Worm (Caenorhabditis elegans) whole organism, late embryonic: ENCODE data around the gene srz-14.

Source experiments
- T23F11.4 ChIP-seq: fragments of 200-800 bp; sonication (Bioruptor generic); optimal IDR thresholded peaks from 2 replicates; lab custom pipeline; 2018; ENCODE audit warnings: mild to moderate bottlenecking, missing genetic modification characterization, missing compliant biosample characterization
- ama-1 ChIP-seq: fragments of 150-350 bp; optimal IDR thresholded peaks from 2 replicates; lab custom pipeline; 2014
- ceh-14 ChIP-seq: sonication (generic microtip); optimal IDR thresholded peaks from 2 replicates; lab custom pipeline; 2016; ENCODE audit warnings: missing genotype, missing genetic modification characterization, missing compliant biosample characterization
- elt-2 ChIP-seq: sonication (generic microtip); optimal IDR thresholded peaks from 2 replicates; lab custom pipeline; 2016; ENCODE audit warnings: missing genetic modification reagents, missing genetic modification characterization, missing compliant biosample characterization
- pha-4 ChIP-seq: fragments of 150-350 bp; optimal IDR thresholded peaks from 2 replicates; lab custom pipeline; 2018; ENCODE audit warnings: missing biosample characterization, missing genetic modification reagents, missing genetic modification characterization
- tbx-2 ChIP-seq: sonication (generic microtip); optimal IDR thresholded peaks from 2 replicates; lab custom pipeline; 2016; ENCODE audit warnings: missing genetic modification characterization, missing compliant biosample characterization

DNA sequence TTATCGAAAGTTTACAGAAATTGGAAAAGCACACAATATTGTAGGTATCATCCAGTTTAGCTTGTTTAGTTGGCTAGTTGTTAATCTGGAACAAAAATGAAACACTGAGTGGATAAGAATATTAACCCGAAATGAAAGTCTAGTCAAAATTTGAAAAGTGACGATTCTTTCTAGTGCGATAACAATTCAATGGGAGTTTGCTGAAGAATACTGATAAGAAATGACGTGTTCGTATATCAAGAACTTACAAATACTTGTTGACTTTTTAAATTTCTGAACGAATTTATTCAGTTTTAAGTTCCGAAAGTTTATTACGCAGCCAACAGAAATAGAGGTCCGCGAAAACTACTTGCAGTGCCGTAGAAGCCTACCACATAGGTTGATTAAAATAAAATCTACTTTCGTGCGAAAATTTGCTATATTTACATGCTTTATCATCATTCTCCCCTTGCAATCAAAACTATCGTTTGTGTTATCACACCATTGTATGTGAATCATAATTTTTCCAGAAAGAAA is 40.3 kb upstream of the srz-14 start, which contains the start of gene fbxa-88:
- TF ChIP-seq T23F11.4 (GFP tag; lab: Kevin White, UChicago) (no peak), ceh-14 (tag; lab: Kevin White, UChicago) (no peak), ama-1 (lab: Kevin White, UChicago) (no peak), elt-2 (tag; lab: Kevin White, UChicago) (no peak), tbx-2 (tag; lab: Kevin White, UChicago) (no peak), pha-4 (no peak)
